Worm (Caenorhabditis elegans): ENCODE data around the gene mpk-2.

The mpk-2 gene

DNA sequence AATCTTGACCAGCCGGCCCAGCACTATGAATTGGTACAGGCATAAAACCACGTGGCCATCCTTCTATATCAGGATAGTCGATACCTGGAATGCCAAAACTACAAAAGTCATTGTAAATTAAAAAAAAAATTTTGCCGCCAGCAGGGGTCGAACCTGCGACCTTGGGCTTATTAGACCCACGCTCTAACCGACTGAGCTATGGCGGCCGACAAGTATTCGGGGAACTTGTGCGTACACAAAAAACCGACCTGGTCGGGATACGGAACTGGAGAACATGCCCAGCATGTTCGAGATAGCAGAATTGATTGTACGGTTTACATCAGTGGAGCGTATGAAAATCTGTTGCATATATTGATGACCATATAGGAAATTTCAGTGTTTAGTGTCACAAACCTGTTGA lies 46.6 kb upstream of the mpk-2 start:
- TF ChIP-seq rnt-1 (tag; optimal IDR thresholded peaks at IDR 0.05) = peak; percentile 85
- TF ChIP-seq nhr-76 (tag; optimal IDR thresholded peaks at IDR 0.05) = no peak
- no peak for TF ChIP-seq aha-1 (tag; optimal IDR thresholded peaks at IDR 0.05)
- TF ChIP-seq fkh-10 (GFP tag; optimal IDR thresholded peaks at IDR 0.05) = no peak
- no peak for TF ChIP-seq blmp-1 (tag; optimal IDR thresholded peaks at IDR 0.05)
- TF ChIP-seq C16A3.4 (tag; optimal IDR thresholded peaks at IDR 0.05) = peak; percentile 44
- TF ChIP-seq lin-15B (tag; optimal IDR thresholded peaks at IDR 0.05) = no peak
- no peak for TF ChIP-seq nhr-11 (tag; optimal IDR thresholded peaks at IDR 0.05)
- no peak for TF ChIP-seq C34B4.2 (tag; optimal IDR thresholded peaks at IDR 0.05)
- peak; percentile 98 for TF ChIP-seq snpc-4 (tag; optimal IDR thresholded peaks at IDR 0.05)
- TF ChIP-seq xbp-1 (tag; optimal IDR thresholded peaks at IDR 0.05) = peak; percentile 49
- TF ChIP-seq nhr-12 (tag; optimal IDR thresholded peaks at IDR 0.05) = no peak
- 0 out of 2 replicates have a peak, but pooled peaks have one; percentile 21 for TF ChIP-seq grh-1 (GFP tag; IDR thresholded peaks at IDR 0.05)
- TF ChIP-seq swsn-7 (tag; optimal IDR thresholded peaks at IDR 0.05) = peak; percentile 59
- no peak for TF ChIP-seq unc-62 (GFP tag; optimal IDR thresholded peaks at IDR 0.05)
- TF ChIP-seq pqm-1 (tag; optimal IDR thresholded peaks at IDR 0.05) = no peak
- peak; percentile 29 for TF ChIP-seq pax-3 (tag; optimal IDR thresholded peaks at IDR 0.05)
- no peak for TF ChIP-seq fkh-8 (tag; optimal IDR thresholded peaks at IDR 0.05)
- TF ChIP-seq fkh-4 (tag; optimal IDR thresholded peaks at IDR 0.05; ENCODE audit: borderline replicate concordance) = no peak
- TF ChIP-seq nhr-47 (tag; optimal IDR thresholded peaks at IDR 0.05) = peak; percentile 70
- TF ChIP-seq nhr-84 (tag; optimal IDR thresholded peaks at IDR 0.05) = no peak
- no peak for TF ChIP-seq vab-15 (tag; optimal IDR thresholded peaks at IDR 0.05)
- TF ChIP-seq ets-5 (GFP tag; IDR thresholded peaks at IDR 0.05) = no peak
- TF ChIP-seq ztf-11 (tag; optimal IDR thresholded peaks at IDR 0.05) = no peak
- no peak for TF ChIP-seq unc-86 (tag; optimal IDR thresholded peaks at IDR 0.05)
- no peak for TF ChIP-seq sup-37 (GFP tag; optimal IDR thresholded peaks at IDR 0.05)
- TF ChIP-seq hpl-2 (GFP tag; optimal IDR thresholded peaks at IDR 0.05) = no peak
- TF ChIP-seq hlh-17 (GFP tag; optimal IDR thresholded peaks at IDR 0.05; ENCODE audit: borderline replicate concordance) = no peak
- peak; percentile 38 for TF ChIP-seq lir-3 (tag; optimal IDR thresholded peaks at IDR 0.05; ENCODE audit: poor library complexity)
- TF ChIP-seq jun-1 (tag; optimal IDR thresholded peaks at IDR 0.05) = no peak
- peak; percentile 52 for TF ChIP-seq dsc-1 (tag; optimal IDR thresholded peaks at IDR 0.05)
- no peak for TF ChIP-seq ces-1 (GFP tag; optimal IDR thresholded peaks at IDR 0.05)
- peak; percentile 74 for TF ChIP-seq nhr-71 (tag; optimal IDR thresholded peaks at IDR 0.05)
- TF ChIP-seq ceh-63 (GFP tag; optimal IDR thresholded peaks at IDR 0.05) = no peak
- TF ChIP-seq fos-1 (tag; optimal IDR thresholded peaks at IDR 0.05) = peak; percentile 29
- no peak for TF ChIP-seq irx-1 (tag; optimal IDR thresholded peaks at IDR 0.05)
- no peak for TF ChIP-seq sox-4 (tag; optimal IDR thresholded peaks at IDR 0.05)
- TF ChIP-seq hlh-4 (tag; optimal IDR thresholded peaks at IDR 0.05) = no peak
- TF ChIP-seq mep-1 (tag; optimal IDR thresholded peaks at IDR 0.05) = peak; percentile 67
- peak; percentile 43 for TF ChIP-seq skn-1 (tag; optimal IDR thresholded peaks at IDR 0.05)
- TF ChIP-seq unc-30 (tag; optimal IDR thresholded peaks at IDR 0.05) = no peak
- TF ChIP-seq elt-3 (tag; optimal IDR thresholded peaks at IDR 0.05) = peak in 1 of 6 experiments; percentile 59
- TF ChIP-seq dpl-1 (GFP tag; optimal IDR thresholded peaks at IDR 0.05) = peak; percentile 31 to 47 (median 44)
- TF ChIP-seq ceh-90 (tag; optimal IDR thresholded peaks at IDR 0.05) = no peak
- no peak for TF ChIP-seq ama-1 (optimal IDR thresholded peaks at IDR 0.05)
- TF ChIP-seq nhr-20 (tag; optimal IDR thresholded peaks at IDR 0.05) = peak; percentile 76
- no peak for TF ChIP-seq Y116A8C.19 (tag; optimal IDR thresholded peaks at IDR 0.05; ENCODE audit: borderline replicate concordance)
- TF ChIP-seq F16B12.6 (tag; optimal IDR thresholded peaks at IDR 0.05) = peak; percentile 26
- peak; percentile 38 for TF ChIP-seq unc-130 (tag; optimal IDR thresholded peaks at IDR 0.05)
- no peak for TF ChIP-seq ztf-4 (tag; optimal IDR thresholded peaks at IDR 0.05)
- no peak for TF ChIP-seq C04F5.9 (tag; optimal IDR thresholded peaks at IDR 0.05)
- peak in 2 of 3 experiments; percentile 11 for TF ChIP-seq ceh-82 (tag; optimal IDR thresholded peaks at IDR 0.05)
- TF ChIP-seq egl-27 (tag; optimal IDR thresholded peaks at IDR 0.05) = no peak
- no peak for TF ChIP-seq ceh-8 (GFP tag; optimal IDR thresholded peaks at IDR 0.05)
